Fruit fly (Drosophila melanogaster): ENCODE measurements around the gene lsn.

Gene lsn

DNA sequence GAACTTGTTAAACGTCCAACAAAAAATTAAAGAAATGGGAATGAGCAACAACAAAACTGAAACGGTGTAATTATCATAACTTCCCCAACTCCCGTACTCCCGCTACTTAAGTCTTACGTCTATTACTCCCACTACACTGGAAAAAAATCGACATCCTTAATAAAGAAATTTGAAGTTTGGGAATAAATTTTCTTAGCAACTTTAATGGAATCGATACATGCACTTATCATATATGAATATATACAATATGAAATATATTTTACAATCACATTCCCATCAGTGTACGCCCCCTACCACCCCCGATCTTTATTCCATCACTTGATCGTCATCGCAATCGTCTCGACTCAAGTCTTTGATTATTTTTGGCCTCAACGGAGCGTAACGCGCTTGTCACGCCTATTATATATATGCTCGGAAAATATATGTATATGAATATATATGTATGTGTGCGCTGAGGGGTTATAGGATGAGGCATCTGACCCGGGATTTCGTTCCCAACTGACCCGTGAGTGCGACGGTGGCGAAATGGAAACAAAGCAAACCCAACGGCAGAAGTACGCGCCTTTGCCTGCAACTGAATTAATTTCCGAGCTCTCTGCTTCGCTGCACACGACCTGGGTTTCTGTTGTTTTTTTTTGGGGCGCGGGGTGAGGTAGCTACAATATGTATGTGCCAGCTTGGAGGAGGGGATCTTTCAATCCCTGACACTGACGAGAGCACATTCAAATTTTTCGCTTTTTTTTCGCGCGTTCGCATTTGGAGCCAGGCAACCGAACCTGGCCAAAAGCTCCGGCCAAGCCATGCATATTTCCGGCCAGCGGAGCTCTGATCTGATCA is 30.5 kb upstream of the lsn start (continued):
- TF ChIP-seq Kr (GFP tag; optimal IDR thresholded peaks at IDR 0.05) (no peak), TFAM (GFP tag; optimal IDR thresholded peaks at IDR 0.05) (no peak), gce (GFP tag; IDR thresholded peaks at IDR 0.05) (no peak), Ets97D (GFP tag; optimal IDR thresholded peaks at IDR 0.05) (no peak), toy (GFP tag; IDR thresholded peaks at IDR 0.05) (no peak), CG8388 (GFP tag; optimal IDR thresholded peaks at IDR 0.05) (peak; percentile 67), hth (optimal IDR thresholded peaks at IDR 0.05) (no peak), CG10274 (GFP tag; optimal IDR thresholded peaks at IDR 0.05) (no peak), nmo (GFP tag; optimal IDR thresholded peaks at IDR 0.05) (peak; percentile 59), lmd (GFP tag; IDR thresholded peaks at IDR 0.05) (no peak), PHDP (tag; optimal IDR thresholded peaks at IDR 0.05) (peak; percentile 43), NC2α (GFP tag; optimal IDR thresholded peaks at IDR 0.05) (no peak), Med (GFP tag) (no peak), Eip74EF (GFP tag; optimal IDR thresholded peaks at IDR 0.05) (peak in 1 of 2 experiments; percentile 19), CG3995 (GFP tag; optimal IDR thresholded peaks at IDR 0.05) (no peak), CG13296 (GFP tag; optimal IDR thresholded peaks at IDR 0.05) (no peak), pnt (GFP tag; optimal IDR thresholded peaks at IDR 0.05) (no peak), CG17361 (GFP tag; IDR thresholded peaks at IDR 0.05) (peak; percentile 58; the same call in 2 of the 3 replicates), row (GFP tag; IDR thresholded peaks at IDR 0.05) (peak; percentile 52; the same call in 2 of the 3 replicates), CG4328 (GFP tag; optimal IDR thresholded peaks at IDR 0.05) (no peak), Xbp1 (GFP tag; optimal IDR thresholded peaks at IDR 0.05) (peak; percentile 37), hbn (GFP tag; IDR thresholded peaks at IDR 0.05; ENCODE audit: partially characterized antibody) (no peak), cwo (GFP tag; optimal IDR thresholded peaks at IDR 0.05) (no peak), Meics (GFP tag; optimal IDR thresholded peaks at IDR 0.05) (no peak), Opbp (GFP tag; IDR thresholded peaks at IDR 0.05; ENCODE audit: partially characterized antibody) (no peak), CG6654 (GFP tag; optimal IDR thresholded peaks at IDR 0.05) (no peak), D19B (GFP tag; optimal IDR thresholded peaks at IDR 0.05) (no peak), CG12219 (GFP tag; optimal IDR thresholded peaks at IDR 0.05) (peak; percentile 8), CG18262 (tag; optimal IDR thresholded peaks at IDR 0.05) (peak; percentile 75), CG30431 (GFP tag; optimal IDR thresholded peaks at IDR 0.05) (no peak), scrt (GFP tag; optimal IDR thresholded peaks at IDR 0.05) (no peak), Asciz (GFP tag; optimal IDR thresholded peaks at IDR 0.05) (peak; percentile 1), slp2 (GFP tag; optimal IDR thresholded peaks at IDR 0.05) (no peak), Sox102F (GFP tag; optimal IDR thresholded peaks at IDR 0.05) (peak; percentile 63), gem (tag; optimal IDR thresholded peaks at IDR 0.05) (peak; percentile 71), CG6689 (GFP tag; IDR thresholded peaks at IDR 0.05) (peak; percentile 47; the same call in 1 of the 2 replicates), CG1233 (GFP tag; optimal IDR thresholded peaks at IDR 0.05) (no peak), schlank (tag; optimal IDR thresholded peaks at IDR 0.05) (no peak), dm (GFP tag; optimal IDR thresholded peaks at IDR 0.05) (no peak), sima (GFP tag; optimal IDR thresholded peaks at IDR 0.05) (no peak), Abd-B (GFP tag; optimal IDR thresholded peaks at IDR 0.05) (no peak), CG1603 (tag; optimal IDR thresholded peaks at IDR 0.05) (peak; percentile 70), al (GFP tag; IDR thresholded peaks at IDR 0.05) (no peak), phol (tag; optimal IDR thresholded peaks at IDR 0.05) (peak; percentile 25), CG1024 (GFP tag; IDR thresholded peaks at IDR 0.05) (no peak), Fer1 (GFP tag; optimal IDR thresholded peaks at IDR 0.05) (no peak), CG9932 (GFP tag; IDR thresholded peaks at IDR 0.05) (no peak), Hmx (GFP tag; optimal IDR thresholded peaks at IDR 0.05) (no peak), CG17912 (GFP tag; optimal IDR thresholded peaks at IDR 0.05) (no peak)
